Fruit fly (Drosophila melanogaster): ENCODE results near the gene CG6168.

CG6168 gene

DNA sequence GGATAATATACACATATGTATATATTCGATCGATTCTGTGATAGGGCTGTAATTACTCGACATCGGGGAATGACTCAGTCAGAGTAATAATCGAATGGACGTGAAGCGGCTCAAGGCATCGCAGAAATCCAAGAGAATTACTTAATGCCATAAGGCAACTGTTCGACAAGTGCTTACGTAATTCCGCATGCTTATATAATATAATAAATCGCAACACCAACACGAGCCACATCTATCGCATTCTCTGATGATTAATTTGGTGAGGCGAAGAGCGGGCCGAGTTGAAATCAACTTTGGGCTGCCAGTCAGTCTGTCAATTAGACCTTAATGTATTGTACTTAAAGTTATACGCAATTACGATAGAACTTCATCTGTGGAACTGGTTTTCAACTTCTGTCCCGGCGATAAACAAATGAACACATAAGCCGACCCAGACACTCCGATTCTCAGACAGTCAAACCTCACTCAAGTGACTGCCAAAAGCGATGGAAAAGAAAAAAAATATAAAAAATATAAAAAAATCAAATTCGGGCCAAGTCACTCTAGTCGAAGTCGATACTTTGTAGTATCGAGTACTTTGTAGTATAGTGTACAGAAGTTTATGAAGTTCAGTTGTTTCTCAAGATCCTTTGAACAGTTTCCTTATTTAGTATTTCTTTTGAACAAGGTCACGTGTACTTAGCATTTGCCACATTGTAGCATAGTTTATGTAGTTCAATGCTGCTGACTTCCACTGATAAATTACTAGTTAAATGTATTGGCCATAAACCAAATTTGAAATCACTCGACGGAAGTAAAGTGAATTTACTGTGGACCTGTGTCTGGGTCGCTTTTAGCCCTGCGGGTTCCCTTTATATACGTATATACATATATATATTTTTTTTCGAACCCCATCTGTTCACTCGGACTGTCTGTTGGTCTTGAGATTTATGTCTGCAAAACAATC is 902 bp upstream of the CG6168 start:
- TF ChIP-seq CG16779 (tag; optimal IDR thresholded peaks at IDR 0.05): peak; percentile 38
- peak; percentile 51 for TF ChIP-seq OdsH (GFP tag; optimal IDR thresholded peaks at IDR 0.05)
- TF ChIP-seq Gug (GFP tag; IDR thresholded peaks at IDR 0.05): no peak
- TF ChIP-seq net (GFP tag; optimal IDR thresholded peaks at IDR 0.05): peak; percentile 37
- peak; percentile 63 for TF ChIP-seq CG34406 (GFP tag; optimal IDR thresholded peaks at IDR 0.05)
- peak; percentile 7 for TF ChIP-seq CG32006 (GFP tag; optimal IDR thresholded peaks at IDR 0.05)
- TF ChIP-seq achi (GFP tag; optimal IDR thresholded peaks at IDR 0.05): peak; percentile 62
- TF ChIP-seq dac (GFP tag; optimal IDR thresholded peaks at IDR 0.05): no peak
- TF ChIP-seq topi (GFP tag; optimal IDR thresholded peaks at IDR 0.05): peak; percentile 63
- peak; percentile 49 for TF ChIP-seq CG10669 (GFP tag; optimal IDR thresholded peaks at IDR 0.05)
- TF ChIP-seq Sox102F (GFP tag; optimal IDR thresholded peaks at IDR 0.05): peak; percentile 52
- peak; percentile 22 for TF ChIP-seq fd59A (GFP tag; optimal IDR thresholded peaks at IDR 0.05)
- peak; percentile 8 for TF ChIP-seq CG6808 (GFP tag; optimal IDR thresholded peaks at IDR 0.05)
- TF ChIP-seq salr (GFP tag; optimal IDR thresholded peaks at IDR 0.05): peak; percentile 25 to 38
- TF ChIP-seq svp (GFP tag): peak; percentile 82
- TF ChIP-seq Hr39 (GFP tag; optimal IDR thresholded peaks at IDR 0.05): peak; percentile 67
- TF ChIP-seq CG9139 (GFP tag; optimal IDR thresholded peaks at IDR 0.05): no peak
- TF ChIP-seq Eip78C (GFP tag): peak; percentile 93
- peak; percentile 24 for TF ChIP-seq CG1621 (tag; optimal IDR thresholded peaks at IDR 0.05)
- peak; percentile 15 for TF ChIP-seq CG3919 (GFP tag; optimal IDR thresholded peaks at IDR 0.05)
- TF ChIP-seq CG11902 (GFP tag; optimal IDR thresholded peaks at IDR 0.05): peak; percentile 38
- no peak for TF ChIP-seq CG6854 (GFP tag; optimal IDR thresholded peaks at IDR 0.05)
- peak; percentile 64 for TF ChIP-seq dsx (GFP tag; optimal IDR thresholded peaks at IDR 0.05; ENCODE audit: poor library complexity, severe bottlenecking)
- TF ChIP-seq CG11294 (GFP tag; IDR thresholded peaks at IDR 0.05): no peak
- peak; percentile 38 for TF ChIP-seq Sox15 (GFP tag; optimal IDR thresholded peaks at IDR 0.05)
- TF ChIP-seq CG10631 (GFP tag; optimal IDR thresholded peaks at IDR 0.05): peak; percentile 63
- peak; percentile 54 for TF ChIP-seq acj6 (GFP tag; optimal IDR thresholded peaks at IDR 0.05)
- peak; percentile 63 for TF ChIP-seq Smox (GFP tag; optimal IDR thresholded peaks at IDR 0.05)
- TF ChIP-seq CG3032 (tag; optimal IDR thresholded peaks at IDR 0.05): peak; percentile 44
- TF ChIP-seq ss (GFP tag; optimal IDR thresholded peaks at IDR 0.05): peak; percentile 54 to 60
- 0 out of 3 replicates have a peak, but pooled peaks have one; percentile 28 for TF ChIP-seq CG6163 (GFP tag; IDR thresholded peaks at IDR 0.05)
- TF ChIP-seq Eip75B (GFP tag; optimal IDR thresholded peaks at IDR 0.05): peak; percentile 32
- TF ChIP-seq CG8632 (GFP tag; optimal IDR thresholded peaks at IDR 0.05): peak; percentile 62
- no peak for TF ChIP-seq Hr4 (GFP tag; optimal IDR thresholded peaks at IDR 0.05)
- peak; percentile 4 for TF ChIP-seq Ets21C (GFP tag; optimal IDR thresholded peaks at IDR 0.05)
- TF ChIP-seq Hr38 (GFP tag; optimal IDR thresholded peaks at IDR 0.05): no peak
- TF ChIP-seq CG4318 (GFP tag; optimal IDR thresholded peaks at IDR 0.05): no peak
- TF ChIP-seq vri (GFP tag; optimal IDR thresholded peaks at IDR 0.05): peak; percentile 49
- no peak for TF ChIP-seq CG11762 (GFP tag; optimal IDR thresholded peaks at IDR 0.05; ENCODE audit: insufficient read depth)
- TF ChIP-seq CG7368 (GFP tag; optimal IDR thresholded peaks at IDR 0.05): no peak
- TF ChIP-seq Blimp-1 (GFP tag; optimal IDR thresholded peaks at IDR 0.05): peak; percentile 5
- TF ChIP-seq spab (GFP tag; optimal IDR thresholded peaks at IDR 0.05): peak; percentile 20
- TF ChIP-seq Ets96B (tag; optimal IDR thresholded peaks at IDR 0.05): peak; percentile 60
- TF ChIP-seq fd85E (GFP tag; optimal IDR thresholded peaks at IDR 0.05): no peak
- peak; percentile 65 for TF ChIP-seq CG31627 (GFP tag; optimal IDR thresholded peaks at IDR 0.05)
- TF ChIP-seq Eip93F (GFP tag; optimal IDR thresholded peaks at IDR 0.05): no peak
- TF ChIP-seq lz (GFP tag; optimal IDR thresholded peaks at IDR 0.05): peak; percentile 68
- peak; percentile 75 for TF ChIP-seq esn (GFP tag; optimal IDR thresholded peaks at IDR 0.05)
- TF ChIP-seq Met (GFP tag; optimal IDR thresholded peaks at IDR 0.05): peak; percentile 68
